Worm (Caenorhabditis elegans) whole organism, L4/young adult: ENCODE data around the gene K01G5.8.

Source experiments
- W03F9.2 ChIP-seq: fragments of 150-350 bp; optimal IDR thresholded peaks from 2 replicates; lab custom pipeline; 2014; ENCODE audit warnings: missing biosample characterization, missing genetic modification characterization
- dao-5 ChIP-seq: sonication (generic microtip); optimal IDR thresholded peaks from 2 replicates; lab custom pipeline; 2016; ENCODE audit warnings: missing genotype, missing genetic modification characterization, moderate library complexity, missing compliant biosample characterization
- him-1 ChIP-seq: sonication (generic microtip); optimal IDR thresholded peaks from 2 replicates; lab custom pipeline; 2016; ENCODE audit warnings: missing genotype, missing genetic modification reagents, missing genetic modification characterization, missing compliant biosample characterization

Gene K01G5.8

DNA sequence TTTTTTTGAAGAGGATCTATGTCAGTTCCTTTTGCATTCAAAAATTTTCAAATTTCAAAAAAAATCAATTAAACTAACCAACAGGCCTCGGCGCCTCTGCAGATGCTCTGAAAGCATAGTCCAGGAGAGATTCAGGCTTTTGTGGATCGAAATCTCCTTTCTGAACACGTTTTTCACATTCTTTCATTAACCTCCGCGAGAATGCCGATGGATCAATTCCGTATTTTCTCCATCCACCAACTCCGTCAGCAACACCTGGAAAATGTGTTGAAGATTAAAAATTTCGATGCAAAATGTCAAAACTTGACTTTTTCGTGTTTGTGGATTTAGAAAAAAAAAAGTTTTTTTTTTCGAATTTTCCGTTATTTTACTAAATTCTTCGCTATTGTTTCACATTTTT lies 26.0 kb downstream of the K01G5.8 start:
- TF ChIP-seq W03F9.2 (tag; lab: Kevin White, UChicago) (no peak), dao-5 (tag; lab: Kevin White, UChicago) (no peak), him-1 (tag; lab: Kevin White, UChicago) (no peak)

DNA sequence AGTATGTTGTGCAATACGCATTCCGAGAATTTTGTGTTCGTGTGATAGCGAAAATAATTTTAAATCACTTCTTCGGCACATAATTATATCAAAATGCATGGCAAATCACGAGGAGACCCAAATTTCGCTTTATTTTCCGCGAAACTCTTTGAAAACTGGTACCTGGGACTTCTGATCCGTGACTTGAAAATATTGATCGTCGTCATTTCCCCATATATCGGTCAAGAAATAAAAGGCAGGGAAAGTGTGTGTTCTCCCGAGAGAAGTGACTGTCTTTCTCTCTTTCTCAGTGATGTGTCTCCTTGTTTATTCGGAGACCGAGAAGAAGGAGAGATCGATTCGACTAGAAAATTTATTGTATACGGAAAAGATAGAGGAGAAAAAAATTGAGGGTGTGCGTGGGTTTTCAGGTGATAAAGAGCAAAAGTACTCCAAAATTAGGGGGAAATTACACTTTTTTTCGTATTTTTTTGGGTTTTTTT lies 29.3 kb downstream of the K01G5.8 start, which contains the start of gene W09D10.5:
TSS of gene W09D10.5 (minus strand) at position 345 of the 482 bp plus-strand sequence.
- TF ChIP-seq W03F9.2 (tag; lab: Kevin White, UChicago) (no peak), him-1 (tag; lab: Kevin White, UChicago) (no peak), dao-5 (tag; lab: Kevin White, UChicago) (no peak)

DNA sequence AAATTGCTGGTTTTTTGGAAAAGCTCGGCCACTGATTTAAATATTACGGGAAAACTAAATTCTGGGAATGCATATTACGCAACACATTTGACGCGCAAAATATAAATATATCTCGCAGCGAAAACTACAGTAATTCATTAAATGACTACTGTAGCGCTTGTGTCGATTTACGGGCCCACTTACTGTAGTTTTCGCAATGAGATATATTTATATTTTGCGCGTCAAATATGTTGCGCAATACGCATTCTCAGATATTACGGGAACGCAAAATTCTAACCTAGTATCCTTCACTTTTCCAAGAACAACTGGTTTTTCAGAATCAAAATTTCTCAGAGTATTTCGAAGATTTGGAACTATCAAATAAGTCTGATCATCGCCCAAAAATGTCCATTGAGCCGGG lies 30.9 kb downstream of the K01G5.8 start:
- TF ChIP-seq him-1 (tag; lab: Kevin White, UChicago) (no peak), W03F9.2 (tag; lab: Kevin White, UChicago) (no peak), dao-5 (tag; lab: Kevin White, UChicago) (no peak)

DNA sequence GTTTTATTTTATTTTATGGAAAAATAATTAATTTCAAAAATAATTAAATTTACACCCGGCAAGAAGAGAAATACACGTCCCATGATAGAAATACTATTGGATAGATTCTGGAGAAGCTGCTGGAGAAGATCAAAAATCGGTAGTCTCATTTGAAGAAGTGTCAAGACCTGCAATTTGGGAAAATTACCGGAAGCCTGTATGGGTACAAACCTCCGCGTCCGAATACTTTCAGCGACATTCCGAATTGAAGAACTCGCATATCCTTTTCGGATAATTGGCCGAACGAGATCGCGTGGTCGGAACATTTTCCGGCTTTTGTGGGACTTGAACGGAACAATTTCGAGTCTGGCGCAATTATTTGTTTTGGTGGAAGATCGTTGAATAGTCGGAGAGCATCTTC lies 32.1 kb downstream of the K01G5.8 start:
- no peak for TF ChIP-seq dao-5 (tag; lab: Kevin White, UChicago)
- TF ChIP-seq him-1 (tag; lab: Kevin White, UChicago), result no peak
- no peak for TF ChIP-seq W03F9.2 (tag; lab: Kevin White, UChicago)

DNA sequence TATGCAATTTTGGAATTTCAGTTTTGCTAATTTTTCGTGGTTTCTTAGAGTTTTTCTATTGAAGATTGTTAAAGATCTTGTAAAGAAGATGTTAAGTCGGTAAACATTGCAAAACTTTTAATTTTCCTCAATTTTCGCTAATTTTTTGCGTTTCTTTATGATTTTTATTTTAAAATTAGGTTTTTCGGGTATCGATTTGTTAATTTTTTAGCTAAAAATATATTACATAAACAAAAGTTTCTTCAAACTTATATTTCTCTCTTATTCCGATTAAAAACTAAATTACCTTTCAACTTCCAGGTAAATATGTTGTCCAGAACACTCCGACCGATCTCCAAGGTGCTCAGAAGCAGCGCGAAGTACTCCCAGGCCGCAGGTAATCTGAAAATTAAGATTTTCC lies 33.1 kb downstream of the K01G5.8 start, which contains the start of gene mrpl-12:
TSS of gene mrpl-12 (plus strand) at position 301 of the 400 bp plus-strand sequence.
- TF ChIP-seq dao-5 (tag; lab: Kevin White, UChicago), result no peak
- no peak for TF ChIP-seq W03F9.2 (tag; lab: Kevin White, UChicago)
- no peak for TF ChIP-seq him-1 (tag; lab: Kevin White, UChicago)

DNA sequence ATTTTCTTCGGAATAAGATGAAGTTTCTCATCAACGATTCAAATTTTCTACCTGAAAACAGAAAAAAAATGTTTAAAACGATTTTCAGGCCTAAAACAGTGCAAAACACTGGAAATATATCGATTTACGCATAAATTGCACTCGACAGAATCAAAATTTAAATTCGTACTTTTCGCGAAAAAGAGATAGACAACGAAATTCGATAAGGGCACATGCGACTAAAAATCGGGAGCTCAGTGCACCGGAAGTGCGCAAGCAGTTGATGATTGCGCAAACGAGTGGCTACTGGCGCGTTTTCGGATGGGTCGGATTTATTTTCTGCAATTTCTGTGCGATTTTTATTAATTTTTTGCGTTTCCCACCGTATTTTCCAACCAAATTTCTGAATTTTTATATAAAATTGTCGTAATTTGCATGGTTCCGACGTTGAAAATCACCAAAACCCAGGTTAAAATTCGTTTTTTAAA lies 33.6 kb downstream of the K01G5.8 start, which contains the start of the genes Y39A1A.21 and Y39A1A.22:
TSS of gene Y39A1A.21 (minus strand) at position 51 of the 467 bp plus-strand sequence.
TSS of gene Y39A1A.22 (minus strand) at position 57 of the 467 bp plus-strand sequence.
- TF ChIP-seq him-1 (tag; lab: Kevin White, UChicago) (peak; percentile 29), W03F9.2 (tag; lab: Kevin White, UChicago) (peak; percentile 69), dao-5 (tag; lab: Kevin White, UChicago) (no peak)

DNA sequence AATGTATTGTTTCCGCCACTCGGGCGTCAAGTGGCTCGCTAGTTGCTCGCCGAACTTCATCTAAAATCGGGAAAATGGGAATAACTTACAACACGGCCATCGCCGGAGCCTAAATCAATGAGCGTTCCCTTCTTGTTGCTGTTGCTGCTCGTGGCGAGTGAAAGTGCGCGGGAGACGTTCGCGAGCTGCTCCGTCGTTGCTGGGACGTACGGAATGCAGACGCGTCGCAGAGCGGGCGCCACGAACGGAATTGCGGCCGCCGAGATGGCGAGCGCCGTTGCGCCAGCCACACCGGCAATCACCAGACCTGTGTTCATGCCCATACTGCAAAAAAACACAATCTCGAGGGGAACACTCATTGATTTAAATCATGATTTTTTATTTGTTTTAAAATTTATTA lies 34.1 kb downstream of the K01G5.8 start:
- TF ChIP-seq W03F9.2 (tag; lab: Kevin White, UChicago) (no peak), him-1 (tag; lab: Kevin White, UChicago) (no peak), dao-5 (tag; lab: Kevin White, UChicago) (no peak)

DNA sequence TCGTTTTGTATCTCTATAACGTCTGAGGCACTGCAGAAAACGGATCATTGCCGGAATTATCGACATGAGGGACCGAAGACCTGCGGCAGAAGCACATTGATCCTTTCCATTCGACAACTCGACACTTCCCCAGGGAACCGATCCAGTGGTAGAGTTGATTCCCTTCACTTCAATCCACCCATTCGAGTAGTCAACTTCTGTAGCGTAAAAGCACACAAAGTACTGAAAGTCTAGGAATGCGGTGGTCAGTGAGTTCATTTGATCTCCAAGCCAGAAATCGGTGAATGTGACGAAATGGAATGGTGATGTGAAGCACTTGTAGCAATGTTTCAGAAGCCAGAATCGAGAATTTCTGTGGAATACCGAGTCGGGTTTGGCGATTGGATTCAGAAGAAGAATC lies 36.1 kb downstream of the K01G5.8 start:
- no peak for TF ChIP-seq W03F9.2 (tag; lab: Kevin White, UChicago)
- no peak for TF ChIP-seq him-1 (tag; lab: Kevin White, UChicago)
- TF ChIP-seq dao-5 (tag; lab: Kevin White, UChicago), result no peak

DNA sequence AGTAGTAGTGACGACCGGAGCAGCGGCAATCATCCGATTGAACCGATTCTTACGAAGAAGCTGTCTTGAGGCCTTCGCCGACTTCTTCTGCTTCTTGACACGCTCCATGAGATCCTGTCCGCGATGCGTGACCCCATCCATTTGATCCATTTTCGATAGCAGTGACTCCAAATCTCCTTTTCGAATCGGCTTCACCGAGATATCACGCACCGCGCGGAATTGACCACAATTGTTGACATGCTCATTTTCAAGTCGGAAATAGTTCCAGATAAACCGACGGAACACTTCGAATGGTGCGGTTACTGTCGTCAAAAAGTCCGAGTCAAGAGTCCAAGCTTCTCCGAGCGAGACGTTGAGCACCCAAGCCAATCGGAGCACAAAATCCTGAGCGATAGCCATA lies 36.7 kb downstream of the K01G5.8 start:
- TF ChIP-seq W03F9.2 (tag; lab: Kevin White, UChicago), result no peak
- no peak for TF ChIP-seq dao-5 (tag; lab: Kevin White, UChicago)
- TF ChIP-seq him-1 (tag; lab: Kevin White, UChicago), result no peak

DNA sequence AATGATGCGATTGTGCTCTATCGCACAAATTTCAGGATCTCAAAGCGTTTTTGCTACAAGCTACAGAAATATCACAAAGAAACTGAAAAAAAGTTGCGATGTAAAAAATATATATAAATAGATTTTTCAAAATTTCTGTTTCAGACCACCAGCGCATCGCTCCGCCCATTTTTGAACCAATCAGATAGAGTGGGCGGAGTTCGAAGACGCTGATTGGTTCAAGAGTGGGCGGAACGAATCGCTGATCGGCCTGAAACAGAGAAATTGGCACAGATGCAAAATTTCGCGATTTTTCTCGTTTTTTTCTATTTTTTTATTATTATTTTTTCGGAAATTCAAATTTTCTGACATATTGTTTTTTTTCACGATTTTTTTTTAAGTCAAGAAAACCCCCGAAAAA lies 37.8 kb downstream of the K01G5.8 start:
- no peak for TF ChIP-seq him-1 (tag; lab: Kevin White, UChicago)

DNA sequence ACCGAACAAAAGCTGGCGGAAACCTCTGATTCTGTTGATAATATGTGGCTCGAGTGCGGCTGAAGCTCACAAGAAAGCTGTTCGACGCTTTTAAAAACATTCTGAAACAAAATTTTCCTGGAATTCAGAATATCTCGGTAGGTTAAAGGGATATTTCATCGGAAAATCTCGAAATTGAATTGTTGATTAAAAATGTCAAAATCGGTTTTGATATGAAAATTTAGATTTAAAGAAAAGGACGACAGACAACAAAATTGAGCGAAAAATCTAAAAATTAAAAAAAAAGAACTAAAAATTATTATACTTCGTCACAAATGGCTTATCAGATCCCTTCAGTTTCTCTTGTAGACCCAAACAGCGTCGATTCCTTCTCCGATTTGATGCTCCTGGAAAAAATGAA lies 40.1 kb downstream of the K01G5.8 start, which contains the start of gene Y39A1A.20:
TSS of gene Y39A1A.20 (minus strand) at position 101 of the 400 bp plus-strand sequence.
- TF ChIP-seq dao-5 (tag; lab: Kevin White, UChicago) (no peak), him-1 (tag; lab: Kevin White, UChicago) (no peak), W03F9.2 (tag; lab: Kevin White, UChicago) (no peak)

DNA sequence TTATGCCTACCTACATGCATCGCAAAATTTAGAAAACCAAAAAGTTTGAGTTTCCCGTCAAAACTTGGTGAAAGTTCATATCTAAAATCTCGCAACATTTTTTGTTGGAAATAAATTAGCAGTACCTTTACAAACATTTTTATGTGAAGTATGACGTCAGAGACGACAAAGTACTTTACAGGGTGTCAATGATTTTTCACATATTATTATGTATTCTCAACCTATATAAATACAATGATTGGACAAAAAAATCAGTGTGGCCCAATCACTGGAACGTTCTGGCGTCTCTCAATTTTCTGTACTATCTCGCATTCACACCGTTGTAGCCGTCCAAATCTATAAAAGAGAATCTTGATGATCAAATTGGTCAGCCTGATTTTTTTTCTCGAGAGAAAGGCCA lies 46.3 kb downstream of the K01G5.8 start, which contains the start of the genes Y39A1A.18 and fmo-3:
TSS of gene Y39A1A.18 (minus strand) at position 192 of the 400 bp plus-strand sequence.
TSS of gene fmo-3 (plus strand) at position 388 of the 400 bp plus-strand sequence.
- TF ChIP-seq dao-5 (tag; lab: Kevin White, UChicago), result no peak
- TF ChIP-seq W03F9.2 (tag; lab: Kevin White, UChicago), result no peak

DNA sequence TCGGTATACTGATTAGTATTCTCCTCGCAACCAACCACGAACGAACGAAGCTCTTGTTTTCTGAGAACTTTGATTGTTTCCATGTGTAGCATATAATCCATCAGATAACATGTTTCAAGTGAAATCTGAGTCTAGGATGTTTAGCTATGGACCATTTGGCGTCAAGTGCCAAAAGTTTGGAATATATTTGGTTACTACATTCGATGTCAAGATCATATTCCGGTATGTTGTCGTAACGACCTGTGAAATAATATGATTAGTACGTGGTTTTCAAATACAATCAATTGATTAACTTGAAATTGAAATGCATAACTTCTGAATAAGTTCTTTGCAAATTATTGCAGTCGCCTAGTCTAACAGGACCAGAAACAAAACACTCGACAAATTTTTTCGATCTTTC lies 49.6 kb downstream of the K01G5.8 start, which contains the start of gene Y39A1A.17:
TSS of gene Y39A1A.17 (minus strand) at position 101 of the 400 bp plus-strand sequence.
- TF ChIP-seq him-1 (tag; lab: Kevin White, UChicago) (no peak), W03F9.2 (tag; lab: Kevin White, UChicago) (no peak), dao-5 (tag; lab: Kevin White, UChicago) (no peak)
